Worm (Caenorhabditis elegans): ENCODE data around the gene C06E2.2.

DNA sequence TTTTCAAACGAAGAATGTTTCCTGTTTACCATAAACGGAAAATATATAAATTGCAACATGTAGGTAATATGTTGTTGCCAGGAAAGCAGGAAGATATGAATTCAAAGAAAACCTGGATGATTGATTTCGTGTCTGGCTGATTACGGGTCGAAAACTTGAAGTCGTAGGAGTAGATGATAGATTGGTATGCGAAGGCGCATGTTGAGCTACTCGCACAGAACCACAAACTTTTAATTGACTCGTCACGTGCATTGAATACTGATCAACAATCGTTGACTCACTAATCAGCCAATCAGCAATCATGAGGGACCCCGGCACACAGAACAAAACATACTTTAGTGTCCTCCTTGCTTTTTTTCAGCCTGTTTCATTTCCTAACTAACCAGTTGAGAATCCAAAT is 41.8 kb downstream of the C06E2.2 start:
- TF ChIP-seq pha-4 (tag; optimal IDR thresholded peaks at IDR 0.05): no peak
- TF ChIP-seq ZK546.5 (tag; optimal IDR thresholded peaks at IDR 0.05): no peak
- no peak for TF ChIP-seq fkh-10 (GFP tag; optimal IDR thresholded peaks at IDR 0.05)
- TF ChIP-seq ztf-11 (tag; optimal IDR thresholded peaks at IDR 0.05): no peak
- TF ChIP-seq tbx-2 (tag; optimal IDR thresholded peaks at IDR 0.05): no peak
